Worm (Caenorhabditis elegans): Measurements from ENCODE around the gene F54C4.4.

The F54C4.4 gene

ce11 chrIII:41484-41883 lies 45.7 kb downstream of the F54C4.4 start:
- TF ChIP-seq mep-1 (tag; optimal IDR thresholded peaks at IDR 0.05) = no peak
- TF ChIP-seq nhr-90 (tag; optimal IDR thresholded peaks at IDR 0.05; ENCODE audit: poor library complexity) = no peak
- no peak for TF ChIP-seq efl-1 (optimal IDR thresholded peaks at IDR 0.05)
- peak in 1 of 2 experiments; percentile 65 for TF ChIP-seq efl-1 (GFP tag; optimal IDR thresholded peaks at IDR 0.05 in 1 of 2)
- TF ChIP-seq F16B12.6 (tag; optimal IDR thresholded peaks at IDR 0.05) = no peak
- TF ChIP-seq unc-130 (tag; optimal IDR thresholded peaks at IDR 0.05) = no peak
- TF ChIP-seq ztf-11 (tag; optimal IDR thresholded peaks at IDR 0.05) = no peak
- no peak for TF ChIP-seq nhr-19 (GFP tag; conservative IDR thresholded peaks at IDR 0.05)

- TF ChIP-seq nhr-12 (tag; optimal IDR thresholded peaks at IDR 0.05) (no peak), irx-1 (tag; optimal IDR thresholded peaks at IDR 0.05) (no peak), mep-1 (tag; optimal IDR thresholded peaks at IDR 0.05) (no peak), sptf-1 (tag; optimal IDR thresholded peaks at IDR 0.05) (no peak), lin-39 (tag; optimal IDR thresholded peaks at IDR 0.05) (no peak), jun-1 (tag; optimal IDR thresholded peaks at IDR 0.05) (no peak), ceh-90 (tag; optimal IDR thresholded peaks at IDR 0.05) (no peak), ceh-8 (GFP tag; optimal IDR thresholded peaks at IDR 0.05) (no peak), blmp-1 (tag; optimal IDR thresholded peaks at IDR 0.05) (peak; percentile 97), elt-3 (tag; optimal IDR thresholded peaks at IDR 0.05) (peak in 1 of 6 experiments; percentile 54)
These were observed 46.5 kb downstream of the F54C4.4 start, which contains the start of gene col-88 for ce11 chrIII:40580-41113. Gene col-88, plus strand, starts transcription at chrIII:41063.

ce11 chrIII:39516-39915 lies 47.7 kb downstream of the F54C4.4 start:
- TF ChIP-seq C34B4.2 (tag; optimal IDR thresholded peaks at IDR 0.05) = no peak
- peak; percentile 30 for TF ChIP-seq blmp-1 (tag; optimal IDR thresholded peaks at IDR 0.05)

ce11 chrIII:38117-38516 lies 49.1 kb downstream of the F54C4.4 start, which contains the start of gene clp-10:
Gene clp-10, minus strand, starts transcription at chrIII:38217.
- TF ChIP-seq sptf-1 (tag; optimal IDR thresholded peaks at IDR 0.05) (no peak), vab-15 (tag; optimal IDR thresholded peaks at IDR 0.05) (no peak), xbp-1 (tag; optimal IDR thresholded peaks at IDR 0.05) (no peak), nhr-77 (tag; optimal IDR thresholded peaks at IDR 0.05) (no peak), lin-39 (tag; optimal IDR thresholded peaks at IDR 0.05) (no peak), pag-3 (tag; optimal IDR thresholded peaks at IDR 0.05; ENCODE audit: borderline replicate concordance, insufficient read depth) (no peak), ets-5 (GFP tag; IDR thresholded peaks at IDR 0.05) (no peak), mdl-1 (tag; optimal IDR thresholded peaks at IDR 0.05) (no peak), irx-1 (tag; optimal IDR thresholded peaks at IDR 0.05) (no peak), mep-1 (tag; optimal IDR thresholded peaks at IDR 0.05) (no peak), C04F5.9 (tag; optimal IDR thresholded peaks at IDR 0.05) (no peak), tlp-1 (tag; optimal IDR thresholded peaks at IDR 0.05) (no peak), hpl-2 (GFP tag; optimal IDR thresholded peaks at IDR 0.05) (no peak), lin-14 (GFP tag; optimal IDR thresholded peaks at IDR 0.05) (no peak), ceh-82 (tag; optimal IDR thresholded peaks at IDR 0.05) (no peak), ztf-4 (tag; optimal IDR thresholded peaks at IDR 0.05) (no peak), nhr-85 (tag) (no peak), ceh-88 (GFP tag; IDR thresholded peaks at IDR 0.05) (no peak), zip-4 (GFP tag; optimal IDR thresholded peaks at IDR 0.05) (no peak)
